Fruit fly (Drosophila melanogaster) whole organism: ENCODE measurements around the gene Rab9Db.

Source experiments
- CG8478 ChIP-seq: fragments of >200 bp; optimal IDR thresholded peaks from 2 replicates; lab custom pipeline; 2018; ENCODE audit warnings: inconsistent platforms
- Dll ChIP-seq: fragments of >200 bp; optimal IDR thresholded peaks from 2 replicates; lab custom pipeline; 2017
- pan ChIP-seq: fragments of >200 bp; optimal IDR thresholded peaks from 2 replicates; lab custom pipeline; 2017
- psq ChIP-seq: fragments of >200 bp; optimal IDR thresholded peaks from 2 replicates; lab custom pipeline; 2017
- usp ChIP-seq: fragments of >200 bp; optimal IDR thresholded peaks from 2 replicates; lab custom pipeline; 2017; ENCODE audit warnings: missing biosample characterization, missing genetic modification characterization, mixed read lengths

DNA sequence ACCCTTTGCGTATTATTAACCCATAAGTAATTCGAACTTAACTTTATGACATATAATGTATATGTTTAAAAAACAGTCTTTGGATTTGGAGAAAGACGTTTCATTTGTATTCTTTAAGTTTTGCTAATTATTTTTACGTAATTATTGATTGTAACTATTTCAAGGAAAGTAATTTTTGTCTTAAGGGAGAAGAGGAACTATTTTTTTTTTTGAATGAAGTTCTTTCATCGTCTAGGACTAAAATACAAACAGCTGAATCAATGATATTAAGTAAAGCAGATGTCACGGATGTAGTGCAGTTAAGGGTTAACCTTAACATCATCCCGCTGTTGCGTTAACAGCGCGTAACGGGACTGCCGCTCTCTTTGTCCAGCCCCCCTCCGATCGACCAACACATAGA lies 5.8 kb upstream of the Rab9Db start:
- TF ChIP-seq Dll (lab: Kevin White, UChicago): no peak
- TF ChIP-seq pan (lab: Kevin White, UChicago): no peak
- TF ChIP-seq CG8478 (lab: Kevin White, UChicago): no peak
- no peak for TF ChIP-seq psq (lab: Kevin White, UChicago)
- TF ChIP-seq usp (GFP tag; lab: Kevin White, UChicago): no peak
